Worm (Caenorhabditis elegans) whole organism, L4/young adult: ENCODE results near the gene srw-86.

Source experiments
- W03F9.2 ChIP-seq: fragments of 150-350 bp; optimal IDR thresholded peaks from 2 replicates; lab custom pipeline; 2014; ENCODE audit warnings: missing biosample characterization, missing genetic modification characterization
- dao-5 ChIP-seq: sonication (generic microtip); optimal IDR thresholded peaks from 2 replicates; lab custom pipeline; 2016; ENCODE audit warnings: missing genotype, missing genetic modification characterization, moderate library complexity, missing compliant biosample characterization
- him-1 ChIP-seq: sonication (generic microtip); optimal IDR thresholded peaks from 2 replicates; lab custom pipeline; 2016; ENCODE audit warnings: missing genotype, missing genetic modification reagents, missing genetic modification characterization, missing compliant biosample characterization

DNA sequence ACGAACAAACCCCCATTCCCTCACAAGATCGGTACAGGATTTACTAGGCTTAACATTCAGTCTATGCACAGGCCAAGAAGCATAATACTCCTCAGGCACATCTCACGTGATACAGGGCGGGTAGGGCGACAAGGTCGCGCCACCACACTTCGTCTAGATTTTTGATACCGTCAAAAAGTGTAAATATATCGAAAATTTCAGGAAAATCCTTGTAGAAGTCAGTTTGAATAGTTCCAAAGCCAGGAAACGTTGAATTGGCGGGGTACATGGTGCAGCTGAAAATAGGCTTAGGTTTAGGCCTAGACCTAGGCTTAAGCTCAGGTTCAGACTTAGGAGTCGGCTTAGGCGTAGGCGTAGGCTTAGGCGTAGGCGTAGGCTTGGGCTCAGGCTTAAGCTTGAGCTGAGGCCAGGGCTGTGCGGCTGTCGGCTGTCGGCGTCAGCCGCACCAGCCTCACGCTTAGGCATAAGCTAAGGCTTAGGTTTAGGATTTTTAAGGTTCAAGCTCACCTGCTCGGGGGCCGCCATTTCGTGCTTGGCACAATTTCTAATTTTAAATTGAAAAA is 29.9 kb upstream of the srw-86 start:
- TF ChIP-seq him-1 (tag; lab: Kevin White, UChicago) (no peak), W03F9.2 (tag; lab: Kevin White, UChicago) (no peak), dao-5 (no peak)
